Fruit fly (Drosophila melanogaster) whole organism: ENCODE results near the gene CG11693.

ENCODE experiments used
- EcR ChIP-seq, 2 experiments: fragments of >200 bp; optimal IDR thresholded peaks; 2 replicates each; lab custom pipeline; 2017; ENCODE audit warnings: missing biosample characterization in 2 of 2, missing genetic modification characterization in 2 of 2, missing genetic modification reagents in 2 of 2
- pan ChIP-seq: fragments of >200 bp; optimal IDR thresholded peaks from 2 replicates; lab custom pipeline; 2017
- psq ChIP-seq: fragments of >200 bp; optimal IDR thresholded peaks from 2 replicates; lab custom pipeline; 2017
- usp ChIP-seq: fragments of >200 bp; optimal IDR thresholded peaks from 2 replicates; lab custom pipeline; 2017; ENCODE audit warnings: missing biosample characterization, missing genetic modification characterization, mixed read lengths

dm6 chr3R:8261634-8262033, 48.9 kb downstream of the CG11693 start:
- TF ChIP-seq EcR (GFP tag; optimal IDR thresholded peaks at IDR 0.05; lab: Kevin White, UChicago) (no peak), psq (lab: Kevin White, UChicago) (no peak), usp (no peak), pan (no peak)
